Fruit fly (Drosophila melanogaster) whole organism, pupa: Measurements from ENCODE around the gene Syx13.

Experiments used
- CG10348 ChIP-seq: fragments of 200-800 bp; sonication (Bioruptor generic); IDR thresholded peaks from 2 replicates; pipeline ENCODE4 v1.3.6; 2022; ENCODE audit warnings: missing biosample characterization, missing genetic modification characterization
- CG12605 ChIP-seq: fragments of 200-800 bp; sonication (Bioruptor generic); IDR thresholded peaks from 2 replicates; pipeline ENCODE4 v1.3.6; 2022; ENCODE audit warnings: missing biosample characterization, missing genetic modification characterization
- CG13204 ChIP-seq: fragments of 200-800 bp; sonication (Bioruptor generic); optimal IDR thresholded peaks from 2 replicates; lab custom pipeline; 2018; ENCODE audit warnings: missing biosample characterization, mild to moderate bottlenecking, missing genetic modification characterization, moderate library complexity
- CG14655 ChIP-seq: fragments of 200-800 bp; sonication (Bioruptor generic); optimal IDR thresholded peaks from 3 replicates; lab custom pipeline; 2017; ENCODE audit warnings: mild to moderate bottlenecking, missing biosample characterization, missing genetic modification reagents, missing genetic modification characterization
- CG15710 ChIP-seq: fragments of 200-800 bp; sonication (Bioruptor generic); optimal IDR thresholded peaks from 2 replicates; lab custom pipeline; 2018; ENCODE audit warnings: missing biosample characterization, mild to moderate bottlenecking, missing genetic modification characterization, moderate library complexity
- CG17806 ChIP-seq: fragments of 200-800 bp; sonication (Bioruptor generic); optimal IDR thresholded peaks from 2 replicates; lab custom pipeline; 2018; ENCODE audit warnings: missing biosample characterization, mild to moderate bottlenecking, missing genetic modification characterization, moderate library complexity
- CG32121 ChIP-seq: fragments of 200-800 bp; sonication (Bioruptor generic); IDR thresholded peaks from 2 replicates; pipeline ENCODE4 v1.3.6; 2022; ENCODE audit warnings: missing biosample characterization, missing genetic modification characterization
- CG34367 ChIP-seq: fragments of 200-800 bp; sonication (Bioruptor generic); optimal IDR thresholded peaks from 2 replicates; lab custom pipeline; 2018; ENCODE audit warnings: missing biosample characterization, mild to moderate bottlenecking, missing genetic modification characterization
- CG4496 ChIP-seq: fragments of 200-800 bp; sonication (Bioruptor generic); IDR thresholded peaks from 3 replicates; pipeline ENCODE4 v1.3.6; 2022; ENCODE audit warnings: missing biosample characterization, missing genetic modification characterization
- CG8159 ChIP-seq: fragments of 200-800 bp; sonication (Bioruptor generic); optimal IDR thresholded peaks from 3 replicates; lab custom pipeline; 2018; ENCODE audit warnings: missing biosample characterization, mild to moderate bottlenecking, missing genetic modification characterization, moderate library complexity
- CG8301 ChIP-seq: fragments of 200-800 bp; sonication (Bioruptor generic); optimal IDR thresholded peaks from 2 replicates; lab custom pipeline; 2018; ENCODE audit warnings: missing biosample characterization, mild to moderate bottlenecking, missing genetic modification characterization
- CG9948 ChIP-seq: fragments of 200-800 bp; sonication (Bioruptor generic); optimal IDR thresholded peaks from 2 replicates; lab custom pipeline; 2018; ENCODE audit warnings: missing biosample characterization, mild to moderate bottlenecking, missing genetic modification characterization, moderate library complexity
- D1 ChIP-seq: fragments of 200-800 bp; sonication (Bioruptor generic); optimal IDR thresholded peaks from 2 replicates; lab custom pipeline; 2018; ENCODE audit warnings: missing biosample characterization, mild to moderate bottlenecking, missing genetic modification characterization, moderate library complexity
- EcR ChIP-seq: fragments of 200-800 bp; sonication (Bioruptor generic); optimal IDR thresholded peaks from 3 replicates; lab custom pipeline; 2019; ENCODE audit warnings: missing biosample characterization, missing genetic modification characterization, mild to moderate bottlenecking, moderate library complexity, missing genetic modification reagents
- Ets98B ChIP-seq: fragments of 200-800 bp; sonication (Bioruptor generic); IDR thresholded peaks from 2 replicates; pipeline ENCODE4 v1.3.6; 2022; ENCODE audit warnings: missing biosample characterization, missing genetic modification characterization
- Pif1A ChIP-seq: fragments of 200-800 bp; sonication (Bioruptor generic); optimal IDR thresholded peaks from 3 replicates; lab custom pipeline; 2016; ENCODE audit warnings: missing biosample characterization, missing genetic modification characterization
- Pif1B ChIP-seq: fragments of 200-800 bp; sonication (Bioruptor generic); optimal IDR thresholded peaks from 3 replicates; lab custom pipeline; 2016; ENCODE audit warnings: missing biosample characterization, missing genetic modification characterization
- Snoo ChIP-seq: fragments of 200-800 bp; sonication (Bioruptor generic); optimal IDR thresholded peaks from 3 replicates; lab custom pipeline; 2017; ENCODE audit warnings: missing biosample characterization, mild to moderate bottlenecking, missing genetic modification characterization, inconsistent platforms
- fd96Ca ChIP-seq: fragments of 200-800 bp; sonication (Bioruptor generic); IDR thresholded peaks from 3 replicates; pipeline ENCODE4 v1.3.6; 2022; ENCODE audit warnings: missing biosample characterization, missing genetic modification characterization
- gl ChIP-seq: fragments of 200-800 bp; sonication (Bioruptor generic); optimal IDR thresholded peaks from 2 replicates; lab custom pipeline; 2018; ENCODE audit warnings: missing biosample characterization, mild to moderate bottlenecking, missing genetic modification characterization
- rn ChIP-seq: fragments of 200-800 bp; sonication (Bioruptor generic); IDR thresholded peaks from 2 replicates; pipeline ENCODE4 v1.3.6; 2022; ENCODE audit warnings: missing biosample characterization, missing genetic modification characterization

Gene Syx13

DNA sequence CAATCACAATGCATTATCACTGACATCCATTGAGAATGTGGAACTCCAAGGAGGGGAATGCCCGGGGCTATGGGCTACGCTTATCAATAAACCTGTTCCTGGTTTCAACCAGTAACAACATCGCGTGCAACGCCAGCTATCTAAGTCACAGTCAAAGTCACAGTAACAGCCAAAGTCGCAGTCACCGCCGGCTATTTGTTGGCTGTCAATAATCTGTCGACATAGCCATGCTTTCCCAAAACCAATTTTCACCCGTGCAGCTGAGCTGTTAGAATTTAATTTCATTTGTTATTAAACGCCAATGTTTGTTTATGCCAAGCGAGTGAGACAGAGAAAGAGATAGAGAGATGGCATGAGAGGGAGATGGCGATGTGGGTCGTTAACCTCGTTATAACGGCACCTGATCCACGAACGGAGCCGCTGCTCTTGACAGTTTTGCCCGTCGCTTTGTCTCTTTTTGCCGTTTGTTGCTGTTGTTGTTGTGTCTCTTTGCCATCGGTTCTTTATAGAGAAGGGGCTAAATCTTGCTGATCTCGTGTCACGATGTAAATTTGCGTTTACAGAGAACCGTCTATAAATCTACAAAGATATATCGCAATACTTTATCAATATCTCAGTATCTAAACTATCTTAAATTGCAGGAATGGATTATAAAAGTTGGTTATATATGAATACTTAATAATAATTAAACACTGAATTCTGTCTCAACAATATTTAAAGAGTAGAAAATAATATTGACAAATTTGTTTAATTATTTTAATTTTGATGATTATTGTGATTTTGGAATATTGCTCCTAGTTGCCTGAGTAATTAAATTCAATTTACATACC lies 11.9 kb upstream of the Syx13 start:
- TF ChIP-seq CG13204 (GFP tag; lab: Kevin White, UChicago) (no peak), CG14655 (GFP tag; lab: Kevin White, UChicago) (peak; percentile 69), CG15710 (tag; lab: Kevin White, UChicago) (peak; percentile 13), EcR (GFP tag; lab: Kevin White, UChicago) (peak; percentile 97), fd96Ca (GFP tag; lab: Robert Waterston, UW) (no peak), CG8159 (tag; lab: Kevin White, UChicago) (peak; percentile 25), CG4496 (GFP tag; lab: Robert Waterston, UW) (0 out of 3 replicates have a peak, but pooled peaks have one; percentile 41), CG9948 (tag; lab: Kevin White, UChicago) (peak; percentile 11), CG8301 (tag; lab: Kevin White, UChicago) (peak; percentile 52), gl (tag; lab: Kevin White, UChicago) (no peak)

DNA sequence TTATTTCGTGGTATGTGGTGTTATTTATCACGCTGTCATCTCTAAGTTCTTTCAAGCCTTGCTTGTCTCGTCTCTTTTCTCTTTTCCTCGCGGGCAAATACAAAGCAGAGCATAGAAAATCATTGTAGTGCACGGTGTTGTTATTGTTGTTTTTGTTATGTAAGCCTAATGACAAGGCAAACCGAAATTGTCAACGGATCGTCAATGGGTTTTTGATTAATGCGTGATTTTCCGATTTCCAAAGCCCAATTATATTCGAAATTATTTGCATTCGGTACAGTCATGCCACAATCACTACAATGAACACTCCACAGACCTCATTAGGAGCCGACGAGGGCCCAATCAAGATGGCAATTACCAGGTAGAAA lies 11.3 kb upstream of the Syx13 start:
- TF ChIP-seq Pif1B = no peak
- no peak for TF ChIP-seq CG9948 (tag; lab: Kevin White, UChicago)
- TF ChIP-seq CG8301 (tag; lab: Kevin White, UChicago) = no peak
- TF ChIP-seq fd96Ca (GFP tag; lab: Robert Waterston, UW) = no peak
- TF ChIP-seq CG4496 (GFP tag; lab: Robert Waterston, UW) = no peak
- no peak for TF ChIP-seq EcR (GFP tag; lab: Kevin White, UChicago)
- no peak for TF ChIP-seq Pif1A (GFP tag; lab: Kevin White, UChicago)
- TF ChIP-seq CG32121 (GFP tag; lab: Robert Waterston, UW) = no peak
- no peak for TF ChIP-seq Ets98B
- no peak for TF ChIP-seq Snoo (tag; lab: Kevin White, UChicago)
- TF ChIP-seq CG8159 (tag; lab: Kevin White, UChicago) = no peak
- no peak for TF ChIP-seq D1 (tag; lab: Kevin White, UChicago)

DNA sequence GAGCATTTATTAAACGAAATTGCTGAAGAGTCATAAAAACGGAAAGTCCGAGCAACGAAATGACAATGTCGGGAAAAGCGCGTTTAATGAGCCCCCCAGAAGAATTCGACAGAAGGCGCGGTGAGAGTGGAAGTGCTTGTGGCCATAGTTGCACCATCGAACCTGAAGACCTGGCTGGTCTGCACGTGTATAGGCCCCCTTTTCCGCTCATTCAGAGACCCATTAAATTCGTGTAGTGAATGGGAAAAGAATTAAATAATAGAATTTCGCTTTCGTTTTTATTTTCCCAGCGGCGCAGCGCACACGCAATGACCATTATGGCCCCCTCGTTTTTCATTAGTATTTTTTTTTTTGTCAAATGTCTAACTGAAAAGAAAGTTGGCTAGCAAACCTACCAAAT lies 10.9 kb upstream of the Syx13 start:
- no peak for TF ChIP-seq CG14655 (GFP tag; lab: Kevin White, UChicago)
- no peak for TF ChIP-seq CG12605 (GFP tag; lab: Robert Waterston, UW)
- TF ChIP-seq CG32121 (GFP tag; lab: Robert Waterston, UW) = no peak
- no peak for TF ChIP-seq EcR (GFP tag; lab: Kevin White, UChicago)
- no peak for TF ChIP-seq CG10348 (GFP tag; lab: Robert Waterston, UW)
- TF ChIP-seq CG9948 (tag; lab: Kevin White, UChicago) = no peak
- no peak for TF ChIP-seq gl (tag; lab: Kevin White, UChicago)
- TF ChIP-seq Pif1B = no peak
- no peak for TF ChIP-seq CG8159 (tag; lab: Kevin White, UChicago)
- no peak for TF ChIP-seq Ets98B

DNA sequence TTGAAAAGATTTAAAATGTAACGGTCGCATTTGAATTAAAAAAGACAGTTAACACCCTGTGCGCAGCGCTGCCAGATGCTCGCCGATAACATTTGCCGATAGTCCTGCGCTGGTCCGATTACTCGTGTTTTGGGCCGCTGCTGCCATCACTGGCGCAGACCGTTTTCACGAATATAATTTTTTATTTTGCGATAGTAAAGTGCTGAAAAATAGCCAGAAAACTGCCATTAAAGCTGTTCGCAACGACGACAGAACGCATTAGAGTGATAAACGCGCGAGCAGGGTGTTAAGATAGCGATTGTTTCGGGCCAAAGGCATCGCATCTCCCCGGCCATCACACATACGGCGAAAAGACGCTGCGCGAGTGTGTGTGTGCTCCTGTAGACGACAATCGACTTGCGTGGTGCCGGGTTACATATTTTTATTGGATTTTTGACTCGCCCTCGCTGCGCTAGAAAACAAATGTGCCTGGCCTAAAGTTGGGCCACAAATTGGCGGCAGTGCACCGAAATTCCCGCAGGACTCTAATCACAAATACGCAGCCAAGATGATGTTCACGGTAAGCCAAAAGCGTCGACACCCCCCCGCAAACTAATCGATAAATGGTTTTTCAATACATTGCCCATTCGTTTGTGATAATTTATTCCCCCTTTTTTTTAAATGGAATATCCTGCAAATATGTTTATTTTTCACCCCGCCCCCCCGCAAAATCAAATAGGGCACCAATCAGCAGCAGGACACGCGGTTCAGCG lies 7.4 kb upstream of the Syx13 start, which contains the start of gene Srrm1:
Gene Srrm1 (plus strand): TSS at position 116 of the 752 bp plus-strand sequence.
- TF ChIP-seq EcR (GFP tag; lab: Kevin White, UChicago) (peak; percentile 15), CG17806 (no peak), CG4496 (GFP tag; lab: Robert Waterston, UW) (peak; percentile 34; the same call in 1 of the 3 replicates)
- TF ChIP-seq, all 21 proteins: peak for 2

DNA sequence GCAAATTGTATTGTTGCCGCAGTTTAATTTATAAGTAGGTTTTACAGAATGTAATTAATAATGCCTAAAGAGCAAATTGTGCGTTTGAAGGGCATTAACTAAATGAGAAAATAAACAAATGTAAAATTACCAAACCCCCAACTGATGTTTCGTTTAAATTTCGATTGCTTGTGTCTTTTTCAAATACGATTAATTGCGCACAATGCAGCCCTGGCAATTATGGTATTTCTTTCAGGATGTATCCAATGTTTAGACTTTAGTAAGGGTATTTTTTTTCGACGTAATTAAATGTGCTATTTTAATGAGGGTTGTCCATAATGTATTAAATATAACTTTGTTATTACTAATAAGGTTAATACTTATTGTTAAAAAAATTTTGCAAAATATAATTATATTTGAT lies 3.4 kb upstream of the Syx13 start:
- TF ChIP-seq CG8159 (tag; lab: Kevin White, UChicago) (no peak), Pif1A (GFP tag; lab: Kevin White, UChicago) (no peak), Ets98B (no peak), CG4496 (GFP tag; lab: Robert Waterston, UW) (no peak), CG17806 (no peak), EcR (GFP tag; lab: Kevin White, UChicago) (no peak), D1 (tag; lab: Kevin White, UChicago) (no peak), CG12605 (GFP tag; lab: Robert Waterston, UW) (no peak), CG10348 (GFP tag; lab: Robert Waterston, UW) (no peak), CG14655 (GFP tag; lab: Kevin White, UChicago) (no peak), CG32121 (GFP tag; lab: Robert Waterston, UW) (no peak), gl (tag; lab: Kevin White, UChicago) (no peak), Snoo (tag; lab: Kevin White, UChicago) (no peak)

DNA sequence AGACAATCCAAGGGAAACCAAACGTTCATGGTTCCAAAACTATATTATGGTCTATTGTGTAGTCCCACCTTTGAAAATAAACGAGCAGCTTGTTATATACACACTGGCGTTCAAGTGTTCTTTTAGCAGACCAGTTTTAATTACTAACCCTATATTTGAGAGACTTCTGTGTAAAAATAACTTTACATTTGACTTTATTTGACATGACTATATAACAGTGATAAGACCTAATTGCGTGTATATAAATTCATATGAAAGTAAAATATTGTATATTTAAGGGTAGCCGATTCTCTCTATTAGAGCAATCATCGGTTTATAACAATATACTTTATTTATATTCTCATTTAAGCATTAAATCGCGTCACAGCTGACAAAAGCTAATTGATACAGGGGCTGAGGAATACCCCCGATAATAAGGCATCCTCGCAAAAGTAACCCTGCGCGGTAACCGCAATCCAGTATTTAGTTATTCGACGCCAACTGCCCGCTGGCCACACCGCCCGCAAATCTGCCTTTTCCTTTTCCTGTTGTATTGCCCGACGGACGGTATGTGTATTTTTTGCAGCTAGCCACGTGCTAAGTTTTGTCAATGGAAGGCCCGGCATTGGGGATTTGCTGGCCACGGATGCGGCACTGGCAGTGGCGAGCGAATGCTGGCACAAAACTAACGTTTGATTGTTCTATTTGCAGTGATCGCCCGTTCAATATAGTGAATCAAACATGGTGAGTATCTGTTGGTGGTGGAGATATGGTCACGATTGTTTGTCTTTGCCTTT lies 2.8 kb upstream of the Syx13 start, which contains the start of gene RpS4:
Gene RpS4 (plus strand): TSS at position 465 of the 776 bp plus-strand sequence.
- peak; percentile 75 for TF ChIP-seq Pif1A (GFP tag; lab: Kevin White, UChicago)
- TF ChIP-seq fd96Ca (GFP tag; lab: Robert Waterston, UW) = no peak
- peak; percentile 92 for TF ChIP-seq CG13204 (GFP tag; lab: Kevin White, UChicago)
- TF ChIP-seq CG14655 (GFP tag; lab: Kevin White, UChicago) = no peak
- no peak for TF ChIP-seq CG10348 (GFP tag; lab: Robert Waterston, UW)
- peak; percentile 76 for TF ChIP-seq CG12605 (GFP tag; lab: Robert Waterston, UW)
- peak; percentile 47 for TF ChIP-seq CG17806
- TF ChIP-seq CG34367 = peak; percentile 87
- peak; percentile 53 for TF ChIP-seq Pif1B
- TF ChIP-seq CG8301 (tag; lab: Kevin White, UChicago) = peak; percentile 51
- peak; percentile 59 for TF ChIP-seq CG15710 (tag; lab: Kevin White, UChicago)
- TF ChIP-seq Ets98B = peak; percentile 72
- TF ChIP-seq rn (GFP tag; lab: Robert Waterston, UW) = 0 out of 2 replicates have a peak, but pooled peaks have one; percentile 7
- no peak for TF ChIP-seq D1 (tag; lab: Kevin White, UChicago)
- peak; percentile 86 for TF ChIP-seq gl (tag; lab: Kevin White, UChicago)
- no peak; the same call in 1 of the 2 replicates for TF ChIP-seq CG32121 (GFP tag; lab: Robert Waterston, UW)
- peak; percentile 96 for TF ChIP-seq Snoo (tag; lab: Kevin White, UChicago)
- peak; percentile 36 for TF ChIP-seq CG9948 (tag; lab: Kevin White, UChicago)
- peak; percentile 62 for TF ChIP-seq CG8159 (tag; lab: Kevin White, UChicago)
- TF ChIP-seq CG4496 (GFP tag; lab: Robert Waterston, UW) = peak; percentile 92
- no peak for TF ChIP-seq EcR (GFP tag; lab: Kevin White, UChicago)
